Worm (Caenorhabditis elegans): Measurements from ENCODE around the gene K08D10.11.

Gene K08D10.11

DNA sequence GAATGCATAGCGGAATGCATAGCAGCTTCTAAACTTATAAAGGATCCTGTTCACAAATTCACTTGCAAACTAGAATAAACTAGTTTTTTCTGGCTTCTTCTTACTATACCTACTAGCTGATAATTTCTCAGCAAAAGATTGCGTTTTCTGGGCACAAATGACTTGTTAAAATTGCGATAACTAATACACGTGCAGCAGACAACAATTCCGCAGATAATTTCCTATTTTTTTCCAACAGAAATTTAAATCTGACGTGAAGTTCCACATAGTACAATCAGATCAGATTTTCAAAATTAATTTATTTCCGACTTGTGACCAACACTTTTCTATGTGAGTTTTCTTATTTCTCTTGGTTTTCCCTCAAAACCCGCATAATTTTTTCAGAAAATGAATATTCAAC lies 21.6 kb downstream of the K08D10.11 start, which contains the start of gene scrm-8:
TSS of gene scrm-8 (plus strand) at position 301 of the 400 bp plus-strand sequence.
- TF ChIP-seq sea-1 (GFP tag; conservative IDR thresholded peaks at IDR 0.05) (no peak), F13C5.2 (tag; optimal IDR thresholded peaks at IDR 0.05) (no peak), hnd-1 (tag; optimal IDR thresholded peaks at IDR 0.05) (no peak), B0310.2 (tag; optimal IDR thresholded peaks at IDR 0.05) (no peak), tbx-11 (GFP tag; IDR thresholded peaks at IDR 0.05) (no peak), tbx-37 (GFP tag; conservative IDR thresholded peaks at IDR 0.05) (no peak), ceh-13 (GFP tag; optimal IDR thresholded peaks at IDR 0.05) (no peak), ama-1 (optimal IDR thresholded peaks at IDR 0.05) (no peak), hmg-4 (GFP tag; optimal IDR thresholded peaks at IDR 0.05) (no peak), flt-1 (GFP tag; IDR thresholded peaks at IDR 0.05) (no peak), tra-4 (tag; optimal IDR thresholded peaks at IDR 0.05) (no peak), ceh-36 (tag; optimal IDR thresholded peaks at IDR 0.05) (no peak), hmbx-1 (tag; optimal IDR thresholded peaks at IDR 0.05) (no peak), scrt-1 (GFP tag; IDR thresholded peaks at IDR 0.05) (no peak), aly-1 (tag; optimal IDR thresholded peaks at IDR 0.05) (no peak), ets-7 (tag; optimal IDR thresholded peaks at IDR 0.05) (no peak), pes-1 (GFP tag; IDR thresholded peaks at IDR 0.05) (no peak)

DNA sequence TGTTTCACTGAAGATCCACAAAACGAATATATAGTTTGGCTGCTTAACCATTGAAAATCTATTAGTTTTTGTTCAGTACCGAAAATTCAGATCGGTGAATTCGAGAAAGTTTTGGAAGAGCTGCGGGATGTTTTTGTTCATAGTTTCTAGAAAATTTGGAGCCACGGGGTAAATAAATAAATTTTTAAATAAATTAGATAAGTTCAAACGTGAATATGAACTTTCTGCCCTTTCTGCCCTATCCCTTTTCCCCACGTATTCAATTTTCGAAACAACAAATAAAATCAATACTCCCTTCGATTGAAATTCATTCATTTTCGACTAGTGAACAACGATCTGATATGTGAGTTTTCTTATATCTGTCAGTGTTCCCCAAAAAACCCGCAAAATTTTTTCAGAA lies 23.9 kb downstream of the K08D10.11 start, which contains the start of gene scrm-5:
TSS of gene scrm-5 (plus strand) at position 301 of the 400 bp plus-strand sequence.
- TF ChIP-seq hnd-1 (tag; optimal IDR thresholded peaks at IDR 0.05) = no peak
- no peak for TF ChIP-seq scrt-1 (GFP tag; IDR thresholded peaks at IDR 0.05)
- no peak for TF ChIP-seq sea-1 (GFP tag; conservative IDR thresholded peaks at IDR 0.05)
- TF ChIP-seq flt-1 (GFP tag; IDR thresholded peaks at IDR 0.05) = no peak
- no peak for TF ChIP-seq tbx-11 (GFP tag; IDR thresholded peaks at IDR 0.05)
- TF ChIP-seq ets-7 (tag; optimal IDR thresholded peaks at IDR 0.05) = no peak
- no peak for TF ChIP-seq B0310.2 (tag; optimal IDR thresholded peaks at IDR 0.05)
- TF ChIP-seq hmg-4 (GFP tag; optimal IDR thresholded peaks at IDR 0.05) = no peak
- no peak for TF ChIP-seq pes-1 (GFP tag; IDR thresholded peaks at IDR 0.05)
- no peak for TF ChIP-seq ceh-36 (tag; optimal IDR thresholded peaks at IDR 0.05)
- no peak for TF ChIP-seq F13C5.2 (tag; optimal IDR thresholded peaks at IDR 0.05)
- no peak for TF ChIP-seq ceh-13 (GFP tag; optimal IDR thresholded peaks at IDR 0.05)
- no peak for TF ChIP-seq tra-4 (tag; optimal IDR thresholded peaks at IDR 0.05)
- TF ChIP-seq aly-1 (tag; optimal IDR thresholded peaks at IDR 0.05) = no peak
- no peak for TF ChIP-seq hmbx-1 (tag; optimal IDR thresholded peaks at IDR 0.05)
- no peak for TF ChIP-seq ama-1 (optimal IDR thresholded peaks at IDR 0.05)

DNA sequence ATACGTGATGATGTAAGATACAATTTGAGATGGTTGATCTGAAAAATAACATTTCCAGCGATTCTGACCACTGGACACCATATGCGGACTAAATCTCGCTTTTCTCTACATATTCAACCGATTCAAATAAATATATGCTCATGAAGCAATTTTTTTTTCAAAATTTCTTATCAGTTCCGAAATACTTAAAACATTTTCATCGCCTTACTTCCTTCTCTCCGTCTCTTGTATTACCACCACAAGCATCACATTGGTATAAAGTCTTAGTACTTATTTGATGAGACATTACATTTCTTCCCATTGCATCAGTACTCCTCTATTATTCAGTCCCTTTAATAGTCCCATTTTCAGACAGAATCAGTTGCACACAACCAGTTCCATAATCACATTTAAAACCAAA lies 31.4 kb downstream of the K08D10.11 start, which contains the start of gene K08D10.14:
TSS of gene K08D10.14 (plus strand) at position 301 of the 400 bp plus-strand sequence.
- TF ChIP-seq ceh-36 (tag; optimal IDR thresholded peaks at IDR 0.05) (no peak), aly-1 (tag; optimal IDR thresholded peaks at IDR 0.05) (no peak), ets-7 (tag; optimal IDR thresholded peaks at IDR 0.05) (no peak), hmbx-1 (tag; optimal IDR thresholded peaks at IDR 0.05) (no peak), tbx-37 (GFP tag; conservative IDR thresholded peaks at IDR 0.05) (no peak), pes-1 (GFP tag; IDR thresholded peaks at IDR 0.05) (no peak)

DNA sequence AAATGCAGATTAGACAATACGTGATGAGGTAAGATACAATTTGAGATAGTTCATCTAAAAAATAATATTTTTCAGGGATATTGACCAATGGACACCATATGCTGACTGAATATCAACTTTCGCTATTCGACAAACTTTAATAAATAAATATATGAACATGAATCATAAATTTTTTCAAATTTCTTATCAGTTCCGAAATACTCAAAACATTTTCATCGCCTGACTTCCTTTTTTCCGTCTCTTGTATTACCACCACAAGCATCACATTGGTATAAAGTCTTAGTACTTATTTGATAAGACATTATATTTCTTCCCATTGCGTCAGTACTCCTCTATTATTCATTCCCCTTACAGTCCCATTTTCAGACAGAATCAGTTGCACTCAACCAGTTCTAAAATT lies 33.9 kb downstream of the K08D10.11 start, which contains the start of the genes K08D10.10 and R07C12.1:
TSS of gene K08D10.10 (plus strand) at position 93 of the 400 bp plus-strand sequence.
TSS of gene R07C12.1 (plus strand) at position 314 of the 400 bp plus-strand sequence.
- TF ChIP-seq hnd-1 (tag; optimal IDR thresholded peaks at IDR 0.05) = no peak
- no peak for TF ChIP-seq hmbx-1 (tag; optimal IDR thresholded peaks at IDR 0.05)
- no peak for TF ChIP-seq sea-1 (GFP tag; conservative IDR thresholded peaks at IDR 0.05)
- TF ChIP-seq ets-7 (tag; optimal IDR thresholded peaks at IDR 0.05) = no peak
- no peak for TF ChIP-seq scrt-1 (GFP tag; IDR thresholded peaks at IDR 0.05)
- no peak for TF ChIP-seq B0310.2 (tag; optimal IDR thresholded peaks at IDR 0.05)
- no peak for TF ChIP-seq ceh-36 (tag; optimal IDR thresholded peaks at IDR 0.05)
- TF ChIP-seq tra-4 (tag; optimal IDR thresholded peaks at IDR 0.05) = no peak
- TF ChIP-seq hmg-4 (GFP tag; optimal IDR thresholded peaks at IDR 0.05) = no peak
- TF ChIP-seq tbx-37 (GFP tag; conservative IDR thresholded peaks at IDR 0.05) = no peak
- no peak for TF ChIP-seq aly-1 (tag; optimal IDR thresholded peaks at IDR 0.05)
- no peak for TF ChIP-seq pes-1 (GFP tag; IDR thresholded peaks at IDR 0.05)
- no peak for TF ChIP-seq tbx-11 (GFP tag; IDR thresholded peaks at IDR 0.05)

DNA sequence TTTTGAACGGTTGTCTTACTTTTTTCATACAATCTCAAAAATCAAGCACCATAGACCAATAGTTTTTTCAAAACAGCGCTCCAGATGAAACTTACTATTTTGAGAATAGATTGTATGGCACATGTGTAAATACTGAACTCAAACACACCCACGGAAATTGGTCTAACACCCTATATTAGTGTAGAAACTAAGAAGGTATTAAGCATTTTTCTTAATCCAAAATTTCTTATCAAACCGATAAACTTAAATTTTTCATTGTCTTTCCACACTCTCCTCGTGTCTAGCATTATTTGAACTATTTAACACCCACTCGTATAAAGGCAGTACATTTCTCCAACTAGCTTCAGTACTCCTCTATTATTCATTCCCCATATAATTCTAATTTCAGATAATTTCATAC lies 35.9 kb downstream of the K08D10.11 start:
- TF ChIP-seq ceh-13 (GFP tag; optimal IDR thresholded peaks at IDR 0.05) (no peak), hmg-4 (GFP tag; optimal IDR thresholded peaks at IDR 0.05) (no peak), hnd-1 (tag; optimal IDR thresholded peaks at IDR 0.05) (no peak), aly-1 (tag; optimal IDR thresholded peaks at IDR 0.05) (no peak), tra-4 (tag; optimal IDR thresholded peaks at IDR 0.05) (no peak), tbx-37 (GFP tag; conservative IDR thresholded peaks at IDR 0.05) (no peak), ceh-36 (tag; optimal IDR thresholded peaks at IDR 0.05) (no peak), ets-7 (tag; optimal IDR thresholded peaks at IDR 0.05) (no peak)

DNA sequence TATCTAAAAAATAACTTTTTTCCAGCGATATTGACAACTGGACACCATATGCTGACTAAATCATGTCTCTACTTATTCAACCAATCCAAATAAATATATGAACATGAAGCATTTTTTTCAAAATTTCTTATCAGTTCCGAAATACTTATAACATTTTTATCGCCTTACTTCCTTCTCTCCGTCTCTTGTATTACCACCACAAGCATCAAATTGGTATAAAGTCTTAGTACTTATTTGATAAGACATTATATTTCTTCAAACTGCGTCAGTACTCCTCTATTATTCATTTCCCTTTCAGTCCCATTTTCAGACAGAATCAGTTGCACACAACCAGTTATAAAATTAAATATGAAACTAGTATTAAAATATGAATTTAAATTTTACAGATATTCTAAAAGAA lies 38.1 kb downstream of the K08D10.11 start:
- TF ChIP-seq hmg-4 (GFP tag; optimal IDR thresholded peaks at IDR 0.05) = no peak
- no peak for TF ChIP-seq tbx-37 (GFP tag; conservative IDR thresholded peaks at IDR 0.05)
- TF ChIP-seq scrt-1 (GFP tag; IDR thresholded peaks at IDR 0.05) = no peak
- TF ChIP-seq sea-1 (GFP tag; conservative IDR thresholded peaks at IDR 0.05) = no peak
- TF ChIP-seq F13C5.2 (tag; optimal IDR thresholded peaks at IDR 0.05) = no peak
- TF ChIP-seq ets-7 (tag; optimal IDR thresholded peaks at IDR 0.05) = no peak
- TF ChIP-seq hmbx-1 (tag; optimal IDR thresholded peaks at IDR 0.05) = no peak
- no peak for TF ChIP-seq pes-1 (GFP tag; IDR thresholded peaks at IDR 0.05)
- no peak for TF ChIP-seq hnd-1 (tag; optimal IDR thresholded peaks at IDR 0.05)
- no peak for TF ChIP-seq ceh-36 (tag; optimal IDR thresholded peaks at IDR 0.05)
- no peak for TF ChIP-seq tra-4 (tag; optimal IDR thresholded peaks at IDR 0.05)
- no peak for TF ChIP-seq flt-1 (GFP tag; IDR thresholded peaks at IDR 0.05)
- no peak for TF ChIP-seq tbx-11 (GFP tag; IDR thresholded peaks at IDR 0.05)
- TF ChIP-seq aly-1 (tag; optimal IDR thresholded peaks at IDR 0.05) = no peak
- TF ChIP-seq B0310.2 (tag; optimal IDR thresholded peaks at IDR 0.05) = no peak
- no peak for TF ChIP-seq ama-1 (optimal IDR thresholded peaks at IDR 0.05)

DNA sequence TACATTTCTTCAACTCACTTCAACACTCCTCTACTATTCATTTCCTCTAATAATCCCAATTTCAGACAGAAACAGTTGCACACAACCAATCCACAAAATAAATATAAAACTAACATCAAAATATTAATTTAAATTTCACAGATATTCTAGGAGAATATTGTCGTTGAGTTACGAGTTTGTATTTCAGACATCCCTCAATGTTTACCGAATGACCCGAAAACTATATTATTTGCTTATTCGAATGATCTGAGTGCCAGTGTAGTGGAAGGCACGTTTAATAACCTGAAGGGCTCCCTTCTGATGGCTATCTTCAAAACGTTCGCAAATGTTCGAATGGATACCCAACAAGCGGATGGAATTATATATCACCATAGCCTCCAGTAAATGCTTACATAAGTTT lies 41.2 kb downstream of the K08D10.11 start, which contains the start of gene R07C12.3:
TSS of gene R07C12.3 (plus strand) at position 301 of the 400 bp plus-strand sequence.
- TF ChIP-seq hmbx-1 (tag; optimal IDR thresholded peaks at IDR 0.05) (no peak), ama-1 (optimal IDR thresholded peaks at IDR 0.05) (no peak), F13C5.2 (tag; optimal IDR thresholded peaks at IDR 0.05) (no peak), sea-1 (GFP tag; conservative IDR thresholded peaks at IDR 0.05) (no peak), hmg-4 (GFP tag; optimal IDR thresholded peaks at IDR 0.05) (no peak), tbx-11 (GFP tag; IDR thresholded peaks at IDR 0.05) (no peak), aly-1 (tag; optimal IDR thresholded peaks at IDR 0.05) (no peak), ceh-13 (GFP tag; optimal IDR thresholded peaks at IDR 0.05) (no peak), scrt-1 (GFP tag; IDR thresholded peaks at IDR 0.05) (no peak), hnd-1 (tag; optimal IDR thresholded peaks at IDR 0.05) (no peak), ets-7 (tag; optimal IDR thresholded peaks at IDR 0.05) (no peak)
